Worm (Caenorhabditis elegans) whole organism, L4 larva: ENCODE data around the gene mask-1.

Experiments used
- F44E2.7 ChIP-seq: fragments of 200-800 bp; sonication (Bioruptor generic); IDR thresholded peaks from 2 replicates; pipeline ENCODE4 v2.1.2; 2022; ENCODE audit warnings: missing genetic modification characterization, missing compliant biosample characterization
- F49E8.2 ChIP-seq: sonication (generic microtip); optimal IDR thresholded peaks from 2 replicates; lab custom pipeline; 2016; ENCODE audit warnings: missing compliant biosample characterization, mild to moderate bottlenecking, missing genetic modification characterization, borderline replicate concordance
- R02D3.7 ChIP-seq: fragments of 150-350 bp; sonication (generic microtip); optimal IDR thresholded peaks from 3 replicates; lab custom pipeline; 2014; ENCODE audit warnings: missing biosample characterization, missing genetic modification characterization
- T20F7.1 ChIP-seq: fragments of 200-800 bp; sonication (Bioruptor generic); optimal IDR thresholded peaks from 2 replicates; lab custom pipeline; 2018; ENCODE audit warnings: mild to moderate bottlenecking, missing genetic modification characterization, missing compliant biosample characterization
- T26A8.4 ChIP-seq: fragments of 200-800 bp; sonication (Bioruptor generic); IDR thresholded peaks from 2 replicates; pipeline ENCODE4 v1.3.6; 2022; ENCODE audit warnings: missing genetic modification characterization, missing compliant biosample characterization
- Y105C5A.15 ChIP-seq: fragments of 200-800 bp; sonication (Bioruptor generic); IDR thresholded peaks from 2 replicates; pipeline ENCODE4 v1.3.6; 2022; ENCODE audit warnings: missing genetic modification characterization, missing compliant biosample characterization
- Y48G9A.11 ChIP-seq: fragments of 200-800 bp; sonication (Bioruptor generic); IDR thresholded peaks from 2 replicates; pipeline ENCODE4 v1.3.6; 2022; ENCODE audit warnings: missing genetic modification reagents, missing genetic modification characterization, missing compliant biosample characterization
- Y5F2A.4 ChIP-seq: fragments of 200-800 bp; sonication (Bioruptor generic); optimal IDR thresholded peaks from 2 replicates; lab custom pipeline; 2018; ENCODE audit warnings: mild to moderate bottlenecking, missing genetic modification characterization, missing compliant biosample characterization
- Y75B8A.6 ChIP-seq: fragments of 200-800 bp; sonication (Bioruptor generic); IDR thresholded peaks from 2 replicates; pipeline ENCODE4 v1.3.6; 2022; ENCODE audit warnings: missing genetic modification reagents, missing genetic modification characterization, missing compliant biosample characterization
- ama-1 ChIP-seq: fragments of 150-350 bp; optimal IDR thresholded peaks from 2 replicates; lab custom pipeline; 2014; ENCODE audit warnings: inconsistent platforms, mixed read lengths
- attf-4 ChIP-seq: sonication (generic microtip); optimal IDR thresholded peaks from 3 replicates; lab custom pipeline; 2017; ENCODE audit warnings: missing biosample characterization, missing genetic modification characterization
- ceh-28 ChIP-seq: fragments of 150-350 bp; optimal IDR thresholded peaks from 2 replicates; lab custom pipeline; 2014; ENCODE audit warnings: missing biosample characterization, missing genetic modification reagents, missing genetic modification characterization
- ceh-44 ChIP-seq: fragments of 200-800 bp; sonication (Bioruptor generic); IDR thresholded peaks from 2 replicates; pipeline ENCODE4 v1.3.6; 2022; ENCODE audit warnings: missing genetic modification reagents, missing genetic modification characterization, missing compliant biosample characterization
- ceh-82 ChIP-seq: sonication (generic microtip); optimal IDR thresholded peaks from 2 replicates; lab custom pipeline; 2017; ENCODE audit warnings: missing biosample characterization, missing genetic modification characterization
- daf-19 ChIP-seq: fragments of 200-800 bp; sonication (Bioruptor generic); conservative IDR thresholded peaks from 2 replicates; pipeline ENCODE4 v1.3.6; 2022; ENCODE audit warnings: missing genetic modification characterization, missing compliant biosample characterization
- daf-8 ChIP-seq: fragments of 200-800 bp; sonication (Bioruptor generic); IDR thresholded peaks from 2 replicates; pipeline ENCODE4 v1.3.6; 2022; ENCODE audit warnings: missing genetic modification characterization, missing compliant biosample characterization
- dmd-6 ChIP-seq: fragments of 200-800 bp; sonication (Bioruptor generic); IDR thresholded peaks from 2 replicates; pipeline ENCODE4 v1.3.6; 2022; ENCODE audit warnings: missing genetic modification reagents, missing genetic modification characterization, missing compliant biosample characterization
- dpl-1 ChIP-seq: fragments of 150-350 bp; optimal IDR thresholded peaks from 2 replicates; lab custom pipeline; 2014; ENCODE audit warnings: missing biosample characterization, missing genetic modification reagents, missing genetic modification characterization
- duxl-1 ChIP-seq: sonication (generic microtip); optimal IDR thresholded peaks from 2 replicates; lab custom pipeline; 2016; ENCODE audit warnings: mild to moderate bottlenecking, missing genetic modification characterization, moderate library complexity, missing compliant biosample characterization; ENCODE audit not compliant: poor library complexity
- egl-27 ChIP-seq: sonication (generic microtip); optimal IDR thresholded peaks from 3 replicates; lab custom pipeline; 2017; ENCODE audit warnings: missing biosample characterization, missing genetic modification reagents, missing genetic modification characterization
- fkh-10 ChIP-seq: fragments of 150-350 bp; optimal IDR thresholded peaks from 2 replicates; lab custom pipeline; 2014; ENCODE audit warnings: missing biosample characterization, missing genetic modification reagents, missing genetic modification characterization
- gei-8 ChIP-seq: fragments of 200-800 bp; sonication (Bioruptor generic); optimal IDR thresholded peaks from 2 replicates; lab custom pipeline; 2018; ENCODE audit warnings: mild to moderate bottlenecking, missing genetic modification characterization, missing compliant biosample characterization
- hif-1 ChIP-seq, 2 experiments: sonication (generic microtip); optimal IDR thresholded peaks; 2 replicates each; lab custom pipeline; 2016 to 2017; ENCODE audit warnings: missing compliant biosample characterization in 2 of 2, missing genetic modification characterization in 2 of 2, missing genetic modification reagents in 2 of 2, missing genotype in 2 of 2, mild to moderate bottlenecking in 1 of 2
- hlh-11 ChIP-seq: fragments of 200-800 bp; sonication (Bioruptor generic); optimal IDR thresholded peaks from 2 replicates; lab custom pipeline; 2018; ENCODE audit warnings: mild to moderate bottlenecking, missing genetic modification characterization, missing compliant biosample characterization
- hlh-30 ChIP-seq: sonication (generic microtip); optimal IDR thresholded peaks from 2 replicates; lab custom pipeline; 2017; ENCODE audit warnings: antibody characterized with exemption, mild to moderate bottlenecking, missing genetic modification characterization, missing compliant biosample characterization; ENCODE audit not compliant: insufficient read depth
- jun-1 ChIP-seq: fragments of 150-350 bp; optimal IDR thresholded peaks from 2 replicates; lab custom pipeline; 2014; ENCODE audit warnings: missing biosample characterization, missing genetic modification reagents, missing genetic modification characterization
- lin-1 ChIP-seq: fragments of 200-800 bp; sonication (Bioruptor generic); IDR thresholded peaks from 2 replicates; pipeline ENCODE4 v1.3.6; 2022; ENCODE audit warnings: missing genetic modification reagents, missing genetic modification characterization, missing compliant biosample characterization
- lin-38 ChIP-seq: fragments of 200-800 bp; sonication (Bioruptor generic); IDR thresholded peaks from 2 replicates; pipeline ENCODE4 v1.3.6; 2022; ENCODE audit warnings: missing genetic modification reagents, missing genetic modification characterization, missing compliant biosample characterization
- lin-39 ChIP-seq: fragments of 150-350 bp; optimal IDR thresholded peaks from 2 replicates; lab custom pipeline; 2014; ENCODE audit warnings: missing biosample characterization, missing genetic modification reagents, missing genetic modification characterization
- lir-3 ChIP-seq: sonication (generic microtip); optimal IDR thresholded peaks from 2 replicates; lab custom pipeline; 2016; ENCODE audit warnings: mild to moderate bottlenecking, missing genetic modification characterization, missing compliant biosample characterization
- madf-5 ChIP-seq, 2 experiments: fragments of 200-800 bp; sonication (Bioruptor generic); IDR thresholded peaks; 2 replicates each; pipeline ENCODE4 v1.3.6; 2022; ENCODE audit warnings: missing compliant biosample characterization in 2 of 2, missing genetic modification characterization in 2 of 2
- madf-9 ChIP-seq: fragments of 200-800 bp; sonication (Bioruptor generic); conservative IDR thresholded peaks from 2 replicates; pipeline ENCODE4 v1.3.6; 2022; ENCODE audit warnings: missing genetic modification reagents, missing genetic modification characterization, missing compliant biosample characterization
- mdt-29 ChIP-seq: fragments of 200-800 bp; sonication (Bioruptor generic); IDR thresholded peaks from 2 replicates; pipeline ENCODE4 v1.3.6; 2022; ENCODE audit warnings: missing genetic modification reagents, missing genetic modification characterization, missing compliant biosample characterization
- mxl-3 ChIP-seq: fragments of 200-800 bp; sonication (Bioruptor generic); optimal IDR thresholded peaks from 2 replicates; lab custom pipeline; 2018; ENCODE audit warnings: mild to moderate bottlenecking, missing genetic modification characterization, missing compliant biosample characterization
- nhr-102 ChIP-seq: sonication (generic microtip); optimal IDR thresholded peaks from 2 replicates; lab custom pipeline; 2016; ENCODE audit warnings: mild to moderate bottlenecking, missing genetic modification characterization, moderate library complexity, missing compliant biosample characterization
- nhr-11 ChIP-seq: fragments of 150-350 bp; optimal IDR thresholded peaks from 2 replicates; lab custom pipeline; 2014; ENCODE audit warnings: missing biosample characterization, missing genetic modification characterization
- nhr-28 ChIP-seq: fragments of 150-350 bp; optimal IDR thresholded peaks from 2 replicates; lab custom pipeline; 2014; ENCODE audit warnings: missing biosample characterization, missing genetic modification characterization
- nhr-41 ChIP-seq: fragments of 200-800 bp; sonication (Bioruptor generic); IDR thresholded peaks from 2 replicates; pipeline ENCODE4 v1.3.6; 2022; ENCODE audit warnings: missing genetic modification reagents, missing genetic modification characterization, missing compliant biosample characterization
- nhr-42 ChIP-seq: fragments of 200-800 bp; sonication (Bioruptor generic); IDR thresholded peaks from 2 replicates; pipeline ENCODE4 v1.3.6; 2022; ENCODE audit warnings: missing genetic modification characterization, missing compliant biosample characterization
- nhr-77 ChIP-seq: fragments of 150-350 bp; optimal IDR thresholded peaks from 2 replicates; lab custom pipeline; 2014; ENCODE audit warnings: missing biosample characterization, missing genetic modification characterization
- pha-4 ChIP-seq, 2 experiments: fragments of 150-350 bp in 1 of 2; fragments of 200-800 bp in 1 of 2; sonication (Bioruptor generic) in 1 of 2; IDR thresholded peaks in 1 of 2; optimal IDR thresholded peaks in 1 of 2; 2 replicates each; pipeline versions ENCODE4 v1.3.6 to Lab custom; 2014 to 2022; ENCODE audit warnings: missing genetic modification characterization in 2 of 2, missing genetic modification reagents in 2 of 2, missing biosample characterization in 1 of 2, missing compliant biosample characterization in 1 of 2
- saeg-2 ChIP-seq: fragments of 200-800 bp; sonication (Bioruptor generic); IDR thresholded peaks from 2 replicates; pipeline ENCODE4 v1.3.6; 2022; ENCODE audit warnings: missing genetic modification reagents, missing genetic modification characterization, missing compliant biosample characterization
- skn-1 ChIP-seq: fragments of 150-350 bp; optimal IDR thresholded peaks from 2 replicates; lab custom pipeline; 2014; ENCODE audit warnings: missing biosample characterization, missing genetic modification characterization
- snpc-1.2 ChIP-seq: fragments of 200-800 bp; sonication (Bioruptor generic); IDR thresholded peaks from 2 replicates; pipeline ENCODE4 v1.3.6; 2022; ENCODE audit warnings: missing genetic modification reagents, missing genetic modification characterization, missing compliant biosample characterization
- snpc-4 ChIP-seq: fragments of 150-350 bp; optimal IDR thresholded peaks from 2 replicates; lab custom pipeline; 2014; ENCODE audit warnings: missing biosample characterization, missing genetic modification characterization
- tag-97 ChIP-seq: fragments of 200-800 bp; sonication (Bioruptor generic); IDR thresholded peaks from 2 replicates; pipeline ENCODE4 v1.3.6; 2022; ENCODE audit warnings: missing genetic modification characterization, missing compliant biosample characterization
- tra-1 ChIP-seq: fragments of 200-800 bp; sonication (Bioruptor generic); IDR thresholded peaks from 2 replicates; pipeline ENCODE4 v1.3.6; 2022; ENCODE audit warnings: missing genetic modification reagents, missing genetic modification characterization, missing compliant biosample characterization
- unc-39 ChIP-seq: sonication (generic microtip); optimal IDR thresholded peaks from 2 replicates; lab custom pipeline; 2017; ENCODE audit warnings: missing biosample characterization, missing genetic modification characterization
- ztf-11 ChIP-seq: fragments of 150-350 bp; optimal IDR thresholded peaks from 2 replicates; lab custom pipeline; 2014; ENCODE audit warnings: missing biosample characterization, missing genetic modification characterization

The mask-1 gene

ce11 chrIV:10368326-10368725 lies 6.4 kb upstream of the mask-1 start, which contains the start of gene iars-1:
Gene iars-1 (plus strand): TSS chrIV:10368601.
- TF ChIP-seq daf-19 (GFP tag; lab: Robert Waterston, UW) (no peak), pha-4 (GFP tag; IDR thresholded peaks at IDR 0.05; lab: Robert Waterston, UW) (no peak), pha-4 (tag; optimal IDR thresholded peaks at IDR 0.05; lab: Kevin White, UChicago) (no peak), nhr-77 (tag; lab: Kevin White, UChicago) (no peak), nhr-41 (GFP tag; lab: Robert Waterston, UW) (no peak), F44E2.7 (no peak), tag-97 (GFP tag; lab: Robert Waterston, UW) (no peak), nhr-42 (no peak), gei-8 (no peak), madf-9 (GFP tag; lab: Robert Waterston, UW) (no peak), F49E8.2 (tag; lab: Kevin White, UChicago) (no peak), egl-27 (tag; lab: Kevin White, UChicago) (no peak), madf-5 (GFP tag; IDR thresholded peaks at IDR 0.05; lab: Robert Waterston, UW) (no peak)

ce11 chrIV:10373772-10374288 lies 871 bp upstream of the mask-1 start, which contains the start of gene mpz-5:
Gene mpz-5 (minus strand): TSS chrIV:10373822.
- TF ChIP-seq daf-8 (GFP tag; lab: Robert Waterston, UW), result no peak
- no peak for TF ChIP-seq Y5F2A.4 (GFP tag; lab: Kevin White, UChicago)
- no peak for TF ChIP-seq attf-4 (tag; lab: Kevin White, UChicago)
- TF ChIP-seq T26A8.4 (GFP tag; lab: Robert Waterston, UW), result peak; percentile 40; the same call in 1 of the 2 replicates
- TF ChIP-seq lir-3, result no peak
- TF ChIP-seq pha-4 (GFP tag; IDR thresholded peaks at IDR 0.05; lab: Robert Waterston, UW), result no peak
- peak; percentile 53 for TF ChIP-seq pha-4 (tag; optimal IDR thresholded peaks at IDR 0.05; lab: Kevin White, UChicago)
- no peak for TF ChIP-seq Y48G9A.11 (GFP tag; lab: Robert Waterston, UW)
- peak; percentile 30 for TF ChIP-seq fkh-10 (GFP tag; lab: Kevin White, UChicago)
- no peak for TF ChIP-seq snpc-4 (tag; lab: Kevin White, UChicago)
- TF ChIP-seq lin-39 (tag; lab: Kevin White, UChicago), result no peak
- TF ChIP-seq skn-1 (tag; lab: Kevin White, UChicago), result no peak
- TF ChIP-seq F44E2.7, result no peak
- TF ChIP-seq lin-38, result peak; percentile 74
- no peak for TF ChIP-seq mdt-29 (GFP tag; lab: Robert Waterston, UW)
- 0 out of 2 replicates have a peak, but pooled peaks have one; percentile 55 for TF ChIP-seq snpc-1.2 (GFP tag; lab: Robert Waterston, UW)
- TF ChIP-seq R02D3.7 (tag; lab: Kevin White, UChicago), result no peak
- TF ChIP-seq dpl-1, result peak; percentile 71
- peak in 1 of 2 experiments; percentile 37 for TF ChIP-seq hif-1 (tag; optimal IDR thresholded peaks at IDR 0.05; lab: Kevin White, UChicago)
- no peak for TF ChIP-seq lin-1
- no peak for TF ChIP-seq tra-1
- TF ChIP-seq F49E8.2 (tag; lab: Kevin White, UChicago), result no peak
- TF ChIP-seq nhr-11 (tag; lab: Kevin White, UChicago), result no peak
- TF ChIP-seq nhr-28 (tag; lab: Kevin White, UChicago), result peak; percentile 44
- TF ChIP-seq jun-1 (tag; lab: Kevin White, UChicago), result no peak
- peak; percentile 16 for TF ChIP-seq duxl-1 (tag; lab: Kevin White, UChicago)
- peak; percentile 53 for TF ChIP-seq T20F7.1 (GFP tag; lab: Kevin White, UChicago)
- TF ChIP-seq ceh-28 (tag; lab: Kevin White, UChicago), result no peak
- TF ChIP-seq egl-27 (tag; lab: Kevin White, UChicago), result no peak
- TF ChIP-seq ceh-44 (GFP tag; lab: Robert Waterston, UW), result no peak
- TF ChIP-seq Y105C5A.15 (GFP tag; lab: Robert Waterston, UW), result no peak
- TF ChIP-seq saeg-2 (GFP tag; lab: Robert Waterston, UW), result no peak
- no peak for TF ChIP-seq Y75B8A.6
- TF ChIP-seq ama-1 (lab: Kevin White, UChicago), result no peak
- peak; percentile 59 for TF ChIP-seq hlh-30
- peak; percentile 59 for TF ChIP-seq dmd-6 (GFP tag; lab: Robert Waterston, UW)
- TF ChIP-seq ceh-82 (tag; lab: Kevin White, UChicago), result no peak
- TF ChIP-seq nhr-102 (tag; lab: Kevin White, UChicago), result peak; percentile 41
- no peak for TF ChIP-seq ztf-11 (tag; lab: Kevin White, UChicago)
- no peak for TF ChIP-seq mxl-3
- TF ChIP-seq unc-39 (tag; lab: Kevin White, UChicago), result no peak
- peak; percentile 55 for TF ChIP-seq hlh-11 (tag; lab: Kevin White, UChicago)
